Worm (Caenorhabditis elegans) whole organism, dauer: ENCODE results near the gene T08G2.2.

Experiments used
- unc-62 ChIP-seq: sonication (generic microtip); optimal IDR thresholded peaks from 2 replicates; lab custom pipeline; 2017; ENCODE audit warnings: missing biosample characterization, missing genetic modification reagents, missing genetic modification characterization

T08G2.2 gene

DNA sequence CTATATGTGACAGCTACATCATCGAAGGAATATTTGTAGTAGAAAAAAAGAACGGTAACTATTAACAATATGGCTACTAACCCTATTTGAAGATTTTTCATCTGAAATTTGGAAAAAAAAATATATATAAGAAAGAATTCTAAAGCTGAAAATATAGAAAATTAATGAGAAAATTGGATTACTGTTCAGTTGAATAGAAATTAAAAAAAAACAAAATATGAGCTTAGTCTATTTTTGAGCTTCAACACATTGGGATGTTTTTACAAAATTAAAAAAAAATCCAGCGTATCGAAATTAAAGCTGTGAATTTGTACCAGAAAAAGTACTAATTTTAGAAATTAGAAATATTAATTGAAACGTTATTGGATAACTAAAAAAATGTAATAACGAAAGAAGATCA, at the start of gene T08G2.2:
Gene T08G2.2, minus strand, starts transcription at position 101 of the 400 bp plus-strand sequence.
- no peak for TF ChIP-seq unc-62 (GFP tag; lab: Kevin White, UChicago)

DNA sequence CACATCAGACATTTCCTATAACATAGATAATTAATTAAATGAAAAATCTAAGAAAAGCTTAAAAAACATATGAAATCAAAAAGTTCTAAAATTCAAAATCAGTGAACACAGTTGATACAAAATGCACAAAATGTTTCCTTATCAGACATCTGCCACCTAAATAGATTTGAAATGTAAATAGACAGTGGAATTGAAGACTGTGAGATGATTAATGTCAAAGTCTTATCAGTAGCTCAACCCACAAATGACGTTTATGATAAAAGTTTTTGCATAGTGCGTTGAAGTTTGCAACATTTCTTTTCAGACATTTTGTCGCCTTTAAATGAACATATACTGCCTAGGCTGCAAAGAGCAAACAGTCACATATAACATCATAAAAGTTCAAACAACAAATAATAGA, 47.6 kb upstream of the T08G2.2 start, which contains the start of gene Y40C7B.4:
Gene Y40C7B.4, minus strand, starts transcription at position 19 of the 400 bp plus-strand sequence.
- no peak for TF ChIP-seq unc-62 (GFP tag; lab: Kevin White, UChicago)

ce11 chrX:17247260-17247659, 38.1 kb upstream of the T08G2.2 start:
- TF ChIP-seq unc-62 (GFP tag; lab: Kevin White, UChicago) = no peak

- TF ChIP-seq unc-62 (GFP tag; lab: Kevin White, UChicago) = no peak
These were observed 33.9 kb upstream of the T08G2.2 start, which contains the start of gene T25G12.13 for ce11 chrX:17243053-17243452. TSS of gene T25G12.13 (plus strand) at chrX:17243353.

DNA sequence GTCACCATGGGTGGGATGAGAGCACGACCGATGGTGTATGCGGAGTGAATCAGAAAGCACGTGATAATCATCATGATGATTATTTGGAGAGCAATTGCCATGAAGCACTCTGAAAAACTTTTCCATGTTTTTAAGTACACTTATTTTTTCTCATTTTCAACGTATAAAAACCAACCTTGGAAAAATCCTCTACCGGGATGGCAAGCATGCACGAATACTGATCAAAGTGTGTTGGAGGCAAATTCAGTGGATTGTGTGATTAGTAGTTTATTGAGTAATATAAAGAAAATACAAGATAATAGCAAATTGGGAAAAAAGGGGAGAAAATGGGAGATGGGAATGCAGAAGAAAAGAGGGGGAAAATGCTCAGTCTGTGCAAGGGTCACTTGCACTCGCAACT, 28.3 kb upstream of the T08G2.2 start, which contains the start of gene T25G12.11:
Gene T25G12.11, minus strand, starts transcription at position 101 of the 400 bp plus-strand sequence.
- no peak for TF ChIP-seq unc-62 (GFP tag; lab: Kevin White, UChicago)

DNA sequence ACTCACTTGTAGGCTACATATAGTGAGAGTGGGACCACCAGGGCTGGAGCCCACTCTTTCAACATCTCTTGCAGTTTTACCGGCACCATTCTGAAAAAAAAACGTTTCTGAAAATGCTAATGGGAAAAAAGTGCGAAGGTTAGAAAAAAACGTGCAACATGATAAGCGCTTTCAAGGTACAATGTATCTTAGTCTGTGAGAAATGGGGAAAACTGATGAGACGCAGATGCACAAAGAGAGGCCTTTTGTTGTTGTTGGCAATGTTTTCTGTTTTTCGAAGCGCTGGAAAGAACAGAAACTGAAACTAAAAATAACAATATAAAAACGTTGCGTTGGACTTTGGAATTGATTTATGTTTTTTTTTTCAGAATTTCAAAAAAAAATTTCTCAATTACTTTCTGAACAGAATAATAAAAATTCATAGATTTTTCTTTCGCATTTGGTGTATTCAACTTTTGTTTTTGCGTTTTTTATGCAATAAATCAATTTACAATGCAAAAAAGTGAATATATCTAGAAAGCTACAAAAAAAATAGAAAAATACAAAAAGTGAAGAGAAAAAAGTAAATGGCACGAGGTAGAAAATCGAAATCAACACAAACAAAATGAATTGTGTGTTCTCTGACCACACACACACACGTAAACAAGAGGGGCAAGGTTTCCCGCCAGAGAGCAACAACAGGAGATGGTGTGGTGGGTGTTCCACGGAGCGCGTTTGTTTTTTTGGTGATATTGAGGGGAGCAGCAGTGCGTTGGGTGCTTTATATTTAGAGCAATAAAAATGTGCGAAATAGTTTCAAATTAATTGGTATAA, 26.8 kb upstream of the T08G2.2 start, which contains the start of gene dhs-30:
Gene dhs-30, minus strand, starts transcription at position 90 of the 813 bp plus-strand sequence.
- TF ChIP-seq unc-62 (GFP tag; lab: Kevin White, UChicago) = no peak

DNA sequence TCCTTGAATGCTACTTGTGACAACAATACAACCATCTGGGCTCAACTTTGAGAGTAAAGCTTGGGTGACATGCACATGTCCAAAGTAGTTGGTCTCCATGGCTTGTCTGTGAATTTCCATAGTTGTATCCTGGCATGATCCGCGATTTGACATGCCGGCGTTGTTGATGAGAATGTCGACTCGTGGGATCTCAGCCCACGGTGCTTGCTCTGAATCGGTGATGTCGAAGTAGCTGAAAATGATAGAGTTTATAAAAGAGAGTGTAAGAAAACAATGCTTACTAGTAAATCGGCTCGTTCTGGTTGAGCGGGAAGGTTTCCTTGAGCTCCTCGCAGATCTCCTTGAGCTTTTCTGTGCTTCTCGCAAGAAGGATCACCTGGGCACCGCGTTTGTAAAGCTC, 25.8 kb upstream of the T08G2.2 start:
- no peak for TF ChIP-seq unc-62 (GFP tag; lab: Kevin White, UChicago)

DNA sequence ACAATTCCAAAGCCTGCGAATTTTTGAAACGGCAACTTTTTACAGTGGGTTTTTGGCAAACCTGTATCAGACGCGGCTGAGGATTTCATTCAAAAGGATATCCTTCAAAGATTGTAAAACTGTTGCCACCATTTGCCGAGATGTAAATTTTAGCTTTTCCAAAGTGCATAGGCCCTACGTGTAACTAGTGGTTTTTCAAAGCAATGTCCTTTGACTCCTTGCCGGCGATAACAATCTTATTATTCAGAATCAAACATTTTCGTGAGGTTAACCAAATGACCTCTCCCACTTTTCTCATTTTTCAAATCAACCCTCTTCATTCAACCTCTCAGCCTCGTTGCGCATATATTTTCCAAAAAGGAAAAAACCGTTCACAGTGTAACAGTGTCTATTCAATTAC, 22.2 kb upstream of the T08G2.2 start, which contains the start of gene T25G12.3:
Gene T25G12.3, plus strand, starts transcription at position 301 of the 400 bp plus-strand sequence.
- no peak for TF ChIP-seq unc-62 (GFP tag; lab: Kevin White, UChicago)

DNA sequence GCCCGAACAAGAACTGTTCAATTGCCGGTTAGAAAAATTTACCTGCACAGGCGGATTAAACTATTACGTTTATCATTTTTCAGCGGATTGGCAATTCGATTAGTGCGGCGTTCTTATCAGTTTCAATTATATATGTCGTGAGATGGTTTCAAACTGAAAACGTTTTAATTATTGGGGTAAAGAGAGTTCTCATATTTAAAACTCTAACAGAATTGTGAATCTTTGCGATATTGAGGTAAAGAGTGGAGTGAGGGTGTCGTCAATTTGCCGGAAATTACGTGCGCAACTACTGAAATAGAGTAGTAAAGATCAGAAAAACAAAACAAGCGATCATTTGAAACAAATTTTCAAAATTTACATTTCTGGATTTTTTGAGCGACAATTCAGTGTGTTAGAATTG, 20.9 kb upstream of the T08G2.2 start, which contains the start of gene T25G12.6:
Gene T25G12.6, minus strand, starts transcription at position 101 of the 400 bp plus-strand sequence.
- TF ChIP-seq unc-62 (GFP tag; lab: Kevin White, UChicago) = no peak

DNA sequence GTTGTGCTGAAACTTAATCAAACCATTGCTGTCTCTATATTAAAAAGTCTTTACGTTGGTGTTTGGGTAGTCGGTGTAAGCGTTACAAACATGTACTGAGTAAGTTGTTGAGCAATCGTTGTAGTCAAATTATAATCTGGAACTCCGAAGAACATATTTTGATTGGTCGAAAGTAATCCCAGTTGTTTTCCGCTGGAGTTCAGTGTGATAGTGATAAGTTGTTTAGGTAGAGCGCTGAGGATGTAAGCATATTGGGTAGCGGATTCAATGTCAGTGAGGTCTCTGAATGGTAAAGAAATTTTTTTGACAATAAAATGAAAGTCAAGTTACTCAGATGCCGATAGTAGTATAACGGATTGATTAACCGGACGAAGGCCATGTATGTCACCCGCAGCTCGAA, 18.2 kb upstream of the T08G2.2 start:
- TF ChIP-seq unc-62 (GFP tag; lab: Kevin White, UChicago) = no peak

- no peak for TF ChIP-seq unc-62 (GFP tag; lab: Kevin White, UChicago)
These were observed 12.8 kb upstream of the T08G2.2 start, which contains the start of gene rab-6.2 for ce11 chrX:17221873-17222525. TSS of gene rab-6.2 (plus strand) at chrX:17222475.

ce11 chrX:17217050-17217813, 8.1 kb upstream of the T08G2.2 start, which contains the start of gene acdh-7:
TSS of gene acdh-7 (minus strand) at chrX:17217105.
- no peak for TF ChIP-seq unc-62 (GFP tag; lab: Kevin White, UChicago)

ce11 chrX:17216178-17216577, 7.0 kb upstream of the T08G2.2 start:
- TF ChIP-seq unc-62 (GFP tag; lab: Kevin White, UChicago) = no peak

DNA sequence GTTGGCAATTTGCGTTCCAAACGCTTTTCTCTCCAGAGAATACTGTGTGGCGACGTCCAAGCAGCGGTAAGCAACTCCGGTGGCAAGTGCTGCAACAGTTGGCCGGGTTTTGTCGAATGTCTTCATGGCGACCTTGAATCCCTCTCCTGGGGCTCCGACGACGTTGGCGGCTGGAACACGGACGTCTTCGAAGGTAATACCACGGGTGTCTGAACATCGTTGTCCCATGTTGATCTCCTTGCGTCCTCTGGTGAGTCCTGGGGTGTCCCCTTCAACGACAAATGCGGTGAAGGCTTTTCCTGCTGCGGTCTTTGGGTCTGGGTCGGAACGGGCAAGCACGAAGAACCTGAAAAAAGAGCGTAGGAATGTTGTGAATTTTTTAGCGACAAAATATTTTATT, 6.6 kb upstream of the T08G2.2 start:
- TF ChIP-seq unc-62 (GFP tag; lab: Kevin White, UChicago) = no peak

- TF ChIP-seq unc-62 (GFP tag; lab: Kevin White, UChicago) = no peak
These were observed 5.6 kb upstream of the T08G2.2 start, which contains the start of gene acdh-10 for ce11 chrX:17214803-17215202. TSS of gene acdh-10 (minus strand) at chrX:17214903.
